Worm (Caenorhabditis elegans): ENCODE measurements around the gene hecd-1.

- TF ChIP-seq dve-1 (tag; optimal IDR thresholded peaks at IDR 0.05) (no peak), gmeb-2 (tag; optimal IDR thresholded peaks at IDR 0.05) (no peak), C38D4.7 (GFP tag; optimal IDR thresholded peaks at IDR 0.05) (no peak), nhr-11 (tag; optimal IDR thresholded peaks at IDR 0.05) (no peak), dmd-4 (tag; optimal IDR thresholded peaks at IDR 0.05; ENCODE audit: borderline replicate concordance) (no peak), ets-4 (tag; optimal IDR thresholded peaks at IDR 0.05) (no peak), K09A11.1 (tag; optimal IDR thresholded peaks at IDR 0.05; ENCODE audit: insufficient read depth) (no peak), rnt-1 (tag; optimal IDR thresholded peaks at IDR 0.05) (no peak), ceh-9 (tag; optimal IDR thresholded peaks at IDR 0.05) (no peak), tbx-2 (tag; optimal IDR thresholded peaks at IDR 0.05) (no peak), fkh-10 (GFP tag; optimal IDR thresholded peaks at IDR 0.05) (no peak), unc-86 (tag; optimal IDR thresholded peaks at IDR 0.05) (no peak), nfya-1 (tag; optimal IDR thresholded peaks at IDR 0.05) (no peak)
Measured at ce11 chrIV:7133140-7133539, 11.4 kb downstream of the hecd-1 start, which contains the start of gene cyn-12.

Data from whole organism, late embryonic.